Worm (Caenorhabditis elegans): Measurements from ENCODE around the gene T09D3.8.
A peak's percentile ranks its signal among the peaks of the same experiment; 100 is the strongest.

The T09D3.8 gene

DNA sequence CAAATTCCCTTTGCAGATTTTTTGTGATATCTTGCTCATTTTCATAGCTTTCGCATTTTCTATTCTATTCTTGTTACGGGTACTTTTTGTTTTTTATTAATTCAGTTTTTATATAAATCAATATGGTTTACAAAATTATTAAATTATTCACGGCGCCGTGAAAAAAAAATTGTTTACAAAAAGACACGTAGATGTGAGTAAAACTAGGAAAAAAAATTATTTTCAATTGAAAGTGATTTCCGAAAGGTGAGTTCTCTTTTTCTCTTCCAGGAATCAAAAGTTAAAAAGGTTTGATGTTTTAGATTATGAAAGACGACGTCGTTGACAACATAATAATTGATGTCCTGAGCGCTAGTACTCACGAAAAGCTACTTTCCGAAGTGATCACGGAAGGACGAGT, 43.3 kb downstream of the T09D3.8 start, which contains the start of gene C25A6.1:
TSS of gene C25A6.1 (plus strand) at position 301 of the 400 bp plus-strand sequence.
- TF ChIP-seq unc-130 (tag; optimal IDR thresholded peaks at IDR 0.05): no peak
- TF ChIP-seq efl-3 (GFP tag; optimal IDR thresholded peaks at IDR 0.05): no peak
- no peak for TF ChIP-seq nhr-85 (tag)
- no peak for TF ChIP-seq irx-1 (tag; optimal IDR thresholded peaks at IDR 0.05)
- no peak for TF ChIP-seq elt-3 (tag; optimal IDR thresholded peaks at IDR 0.05)
- no peak for TF ChIP-seq sox-4 (tag; optimal IDR thresholded peaks at IDR 0.05)
- no peak for TF ChIP-seq unc-98 (GFP tag; IDR thresholded peaks at IDR 0.05)
- TF ChIP-seq zip-4 (GFP tag; optimal IDR thresholded peaks at IDR 0.05): no peak
- TF ChIP-seq ces-1 (GFP tag; optimal IDR thresholded peaks at IDR 0.05): no peak
- TF ChIP-seq ceh-82 (tag; optimal IDR thresholded peaks at IDR 0.05): no peak
- TF ChIP-seq blmp-1 (tag; optimal IDR thresholded peaks at IDR 0.05): no peak
- no peak for TF ChIP-seq egl-27 (tag; optimal IDR thresholded peaks at IDR 0.05)
- no peak for TF ChIP-seq ztf-11 (tag; optimal IDR thresholded peaks at IDR 0.05)

DNA sequence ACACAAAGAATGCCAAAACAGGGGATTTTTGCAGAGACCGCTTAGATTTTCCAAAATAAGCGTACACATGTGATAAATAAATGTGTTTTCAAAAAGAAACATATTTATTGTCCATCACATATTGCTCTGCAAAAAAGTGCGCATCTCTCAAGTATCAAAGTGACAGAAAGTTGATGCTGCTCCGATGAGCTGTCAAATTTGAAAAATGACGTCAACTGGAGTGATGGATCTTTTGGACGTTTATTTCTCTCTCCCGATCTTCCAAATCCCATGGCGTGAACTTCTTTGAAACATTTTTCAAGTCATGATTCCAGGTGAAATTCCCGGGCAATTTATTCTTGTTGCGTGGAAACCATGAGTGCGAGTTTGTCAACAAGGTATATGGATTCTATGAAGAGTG, 44.0 kb downstream of the T09D3.8 start:
- TF ChIP-seq dpl-1 (GFP tag; optimal IDR thresholded peaks at IDR 0.05): no peak
- TF ChIP-seq efl-3 (GFP tag; optimal IDR thresholded peaks at IDR 0.05): no peak
- TF ChIP-seq nhr-71 (tag; optimal IDR thresholded peaks at IDR 0.05): peak; percentile 31
- TF ChIP-seq irx-1 (tag; optimal IDR thresholded peaks at IDR 0.05): no peak
- no peak for TF ChIP-seq mef-2 (tag; optimal IDR thresholded peaks at IDR 0.05)
- TF ChIP-seq lin-13 (GFP tag; optimal IDR thresholded peaks at IDR 0.05): no peak
- TF ChIP-seq C16A3.4 (tag; optimal IDR thresholded peaks at IDR 0.05): no peak
- TF ChIP-seq efl-1 (optimal IDR thresholded peaks at IDR 0.05): no peak
- no peak for TF ChIP-seq efl-1 (GFP tag; optimal IDR thresholded peaks at IDR 0.05 in 1 of 2)
- no peak for TF ChIP-seq unc-30 (tag; optimal IDR thresholded peaks at IDR 0.05)
- no peak for TF ChIP-seq unc-86 (tag; optimal IDR thresholded peaks at IDR 0.05)
- TF ChIP-seq lin-14 (GFP tag; optimal IDR thresholded peaks at IDR 0.05): peak; percentile 75

DNA sequence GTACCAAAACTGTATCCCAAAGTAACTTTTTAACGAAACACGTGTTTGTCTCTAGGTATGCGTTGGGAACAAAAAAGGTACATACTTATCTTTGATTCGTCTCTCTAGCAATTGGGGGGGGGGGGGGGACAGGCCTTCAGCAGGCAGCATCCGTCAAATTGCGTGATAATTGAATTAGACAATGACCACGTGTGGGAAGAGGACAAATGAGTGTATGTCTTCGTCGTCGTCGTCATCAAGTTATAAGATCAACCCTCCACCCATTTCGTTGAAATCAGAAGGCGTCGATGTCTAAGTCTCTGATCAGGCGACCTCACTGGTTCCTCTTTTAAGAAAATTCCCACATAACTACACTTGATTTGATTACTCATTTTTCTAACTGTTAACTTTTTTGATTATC, 45.7 kb downstream of the T09D3.8 start, which contains the start of gene F08F3.4:
TSS of gene F08F3.4 (plus strand) at position 277 of the 400 bp plus-strand sequence.
- TF ChIP-seq lin-35 (GFP tag; optimal IDR thresholded peaks at IDR 0.05): peak in 1 of 2 experiments; percentile 16
- TF ChIP-seq grh-1 (GFP tag; IDR thresholded peaks at IDR 0.05): peak; percentile 76
- peak in 2 of 6 experiments; percentile 32 to 65 for TF ChIP-seq elt-3 (tag; optimal IDR thresholded peaks at IDR 0.05)
- TF ChIP-seq nhr-20 (tag; optimal IDR thresholded peaks at IDR 0.05): peak; percentile 73
- no peak for TF ChIP-seq efl-1 (optimal IDR thresholded peaks at IDR 0.05)
- peak in 1 of 2 experiments; percentile 84 for TF ChIP-seq efl-1 (GFP tag; optimal IDR thresholded peaks at IDR 0.05 in 1 of 2)
- TF ChIP-seq nhr-19 (GFP tag; conservative IDR thresholded peaks at IDR 0.05): peak; percentile 69
- no peak for TF ChIP-seq unc-130 (tag; optimal IDR thresholded peaks at IDR 0.05)
- peak; percentile 98 for TF ChIP-seq nhr-85 (tag)
- TF ChIP-seq unc-62 (GFP tag; optimal IDR thresholded peaks at IDR 0.05): no peak
- peak; percentile 26 for TF ChIP-seq nhr-90 (tag; optimal IDR thresholded peaks at IDR 0.05; ENCODE audit: poor library complexity)
- TF ChIP-seq elt-2 (tag; optimal IDR thresholded peaks at IDR 0.05): no peak
- peak in 1 of 2 experiments; percentile 63 for TF ChIP-seq mdl-1 (tag; optimal IDR thresholded peaks at IDR 0.05)
- TF ChIP-seq tbx-2 (tag; optimal IDR thresholded peaks at IDR 0.05): peak; percentile 45
- peak; percentile 3 for TF ChIP-seq nhr-47 (tag; optimal IDR thresholded peaks at IDR 0.05)
- TF ChIP-seq nhr-71 (tag; optimal IDR thresholded peaks at IDR 0.05): peak; percentile 59
- no peak for TF ChIP-seq lsy-2 (tag; optimal IDR thresholded peaks at IDR 0.05)
- TF ChIP-seq lin-14 (GFP tag; optimal IDR thresholded peaks at IDR 0.05): peak; percentile 85

DNA sequence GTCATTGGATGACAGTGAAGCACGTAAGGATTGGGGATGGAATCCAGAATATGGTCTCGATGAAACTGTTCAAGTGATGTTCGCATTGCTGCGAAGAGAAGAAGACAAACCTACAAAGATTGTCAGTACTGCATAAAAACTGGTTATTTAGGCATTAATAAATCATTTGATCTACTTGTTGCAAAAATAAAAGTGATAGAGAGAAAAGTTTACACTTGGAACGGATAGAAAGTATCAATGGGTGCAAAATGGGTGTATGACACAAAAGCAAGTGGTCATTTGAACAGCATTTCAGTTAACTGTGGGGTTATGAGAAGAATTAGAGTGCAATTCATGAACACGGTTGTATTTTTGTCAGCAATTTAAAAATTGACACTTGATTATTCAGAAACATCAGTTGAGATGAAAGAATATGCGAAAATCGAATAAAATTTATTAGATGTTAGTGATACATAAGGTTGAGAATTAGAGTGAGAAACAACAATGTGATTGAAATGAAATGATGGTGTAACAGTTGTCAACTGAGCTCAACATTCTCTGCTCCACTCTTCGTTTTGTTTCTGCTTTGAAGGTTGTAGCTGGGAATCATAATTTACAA, 47.9 kb downstream of the T09D3.8 start, which contains the start of gene F08F3.10:
TSS of gene F08F3.10 (plus strand) at position 548 of the 598 bp plus-strand sequence.
- TF ChIP-seq efl-1 (optimal IDR thresholded peaks at IDR 0.05): no peak
- TF ChIP-seq efl-1 (GFP tag; optimal IDR thresholded peaks at IDR 0.05 in 1 of 2): peak in 1 of 2 experiments; percentile 61
- TF ChIP-seq skn-1 (tag; optimal IDR thresholded peaks at IDR 0.05): no peak
- no peak for TF ChIP-seq fos-1 (tag; optimal IDR thresholded peaks at IDR 0.05)
- TF ChIP-seq jun-1 (tag; optimal IDR thresholded peaks at IDR 0.05): no peak
- TF ChIP-seq ama-1 (optimal IDR thresholded peaks at IDR 0.05): no peak
- TF ChIP-seq pax-3 (tag; optimal IDR thresholded peaks at IDR 0.05): no peak
- no peak for TF ChIP-seq nhr-11 (tag; optimal IDR thresholded peaks at IDR 0.05)
- TF ChIP-seq elt-3 (tag; optimal IDR thresholded peaks at IDR 0.05): peak in 1 of 6 experiments; percentile 32
- no peak for TF ChIP-seq isw-1 (GFP tag; IDR thresholded peaks at IDR 0.05)
- TF ChIP-seq lin-35 (GFP tag; optimal IDR thresholded peaks at IDR 0.05): peak in 1 of 2 experiments; percentile 13
- TF ChIP-seq blmp-1 (tag; optimal IDR thresholded peaks at IDR 0.05): peak; percentile 41
- peak; percentile 27; the same call in 1 of the 2 replicates for TF ChIP-seq grh-1 (GFP tag; IDR thresholded peaks at IDR 0.05)
- peak; percentile 16 for TF ChIP-seq nhr-71 (tag; optimal IDR thresholded peaks at IDR 0.05)
- TF ChIP-seq lsy-2 (tag; optimal IDR thresholded peaks at IDR 0.05): peak in 1 of 2 experiments; percentile 7
- TF ChIP-seq mab-9 (GFP tag; IDR thresholded peaks at IDR 0.05): no peak
- peak; percentile 79 for TF ChIP-seq nhr-85 (tag)
- peak; percentile 7 for TF ChIP-seq nhr-90 (tag; optimal IDR thresholded peaks at IDR 0.05; ENCODE audit: poor library complexity)
- TF ChIP-seq lir-3 (tag; optimal IDR thresholded peaks at IDR 0.05; ENCODE audit: poor library complexity): no peak
- no peak for TF ChIP-seq aly-2 (tag; optimal IDR thresholded peaks at IDR 0.05)
- TF ChIP-seq efl-3 (GFP tag; optimal IDR thresholded peaks at IDR 0.05): no peak
- TF ChIP-seq nhr-20 (tag; optimal IDR thresholded peaks at IDR 0.05): peak; percentile 41
